Fruit fly (Drosophila melanogaster) S2 (cell line): Measurements from ENCODE around the gene caup.

Source experiments
- CG8478 ChIP-seq: fragments of >200 bp; optimal IDR thresholded peaks from 2 replicates; lab custom pipeline; 2018
- CTCF ChIP-seq, 2 experiments: fragments of >200 bp; optimal IDR thresholded peaks; 2 replicates each; lab custom pipeline; 2018

Gene caup

DNA sequence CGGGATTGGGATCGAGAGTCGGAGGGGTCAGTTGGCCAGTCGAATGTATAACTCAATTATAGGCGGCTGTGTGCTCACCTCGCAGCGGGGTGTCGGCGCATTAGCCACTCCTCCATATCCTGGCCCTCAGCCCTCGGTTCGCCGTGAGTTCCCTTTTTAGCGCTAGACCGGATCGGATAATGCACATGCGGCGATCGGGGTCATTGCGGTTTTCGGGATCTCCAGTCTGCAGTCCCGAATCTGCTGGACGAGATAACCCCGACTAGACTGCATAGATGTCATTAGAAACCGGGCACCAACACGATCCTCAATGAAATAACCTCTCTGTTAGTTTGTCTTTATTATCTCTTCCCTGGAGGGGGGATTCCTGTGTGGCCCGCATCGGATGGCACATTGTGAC is 37.9 kb downstream of the caup start:
- TF ChIP-seq CTCF (optimal IDR thresholded peaks at IDR 0.05; lab: Kevin White, UChicago), result no peak

DNA sequence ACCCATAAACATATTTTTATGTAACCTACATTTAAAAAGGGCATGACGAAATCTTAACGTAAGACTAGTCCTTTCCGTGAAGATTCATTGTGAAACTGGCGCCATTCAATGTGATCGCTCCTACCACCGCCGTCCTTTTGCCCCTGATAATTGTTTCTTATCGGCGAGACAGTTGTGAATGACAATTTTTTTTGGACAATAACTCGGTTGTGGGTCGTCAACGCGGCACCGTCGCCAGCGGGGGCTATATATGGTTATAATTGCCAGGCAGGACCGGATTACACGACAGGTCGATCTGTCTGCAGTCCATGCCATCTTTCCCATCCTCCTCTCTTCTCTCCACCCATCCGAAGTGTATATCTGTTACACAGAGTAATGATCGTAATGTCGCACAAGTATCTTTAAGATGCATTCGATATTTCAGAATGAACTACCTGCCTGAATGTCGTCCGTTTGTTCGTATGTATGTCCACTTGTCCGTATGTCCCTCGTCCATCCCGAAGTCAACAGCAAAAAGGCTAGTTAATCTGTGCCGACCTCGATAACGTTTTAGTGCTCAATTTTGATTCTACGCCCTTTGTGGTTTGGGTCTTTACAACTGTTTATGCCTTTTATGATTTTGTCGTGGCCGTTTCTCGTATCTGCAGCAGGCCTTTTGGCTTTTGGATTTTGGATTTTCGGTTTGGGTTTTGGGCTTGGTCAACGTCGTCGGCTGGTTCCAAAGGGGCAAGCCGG is 39.8 kb downstream of the caup start:
- TF ChIP-seq CTCF (optimal IDR thresholded peaks at IDR 0.05; lab: Kevin White, UChicago) (no peak), CG8478 (lab: Kevin White, UChicago) (no peak)

DNA sequence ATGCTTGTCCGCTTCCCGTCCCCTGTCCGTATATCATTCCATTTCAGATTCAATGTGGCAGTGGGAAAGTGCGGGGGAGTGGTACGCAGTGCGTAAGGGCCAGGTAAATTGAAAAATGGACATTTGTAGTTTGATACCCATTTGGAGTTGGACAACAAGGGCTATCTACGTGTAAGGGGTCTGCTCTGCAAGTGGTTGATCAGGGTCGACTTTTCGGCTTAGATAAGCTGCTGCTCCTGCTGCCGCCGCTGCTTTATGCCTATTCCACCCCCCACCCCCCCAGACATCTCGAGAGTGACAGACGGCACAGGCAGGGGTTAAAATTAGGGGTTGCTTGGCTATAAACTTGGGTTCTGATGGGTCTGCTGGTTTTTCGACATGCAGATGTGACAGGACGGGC is 42.1 kb downstream of the caup start:
- no peak for TF ChIP-seq CTCF (optimal IDR thresholded peaks at IDR 0.05; lab: Kevin White, UChicago)
- no peak for TF ChIP-seq CG8478 (lab: Kevin White, UChicago)

DNA sequence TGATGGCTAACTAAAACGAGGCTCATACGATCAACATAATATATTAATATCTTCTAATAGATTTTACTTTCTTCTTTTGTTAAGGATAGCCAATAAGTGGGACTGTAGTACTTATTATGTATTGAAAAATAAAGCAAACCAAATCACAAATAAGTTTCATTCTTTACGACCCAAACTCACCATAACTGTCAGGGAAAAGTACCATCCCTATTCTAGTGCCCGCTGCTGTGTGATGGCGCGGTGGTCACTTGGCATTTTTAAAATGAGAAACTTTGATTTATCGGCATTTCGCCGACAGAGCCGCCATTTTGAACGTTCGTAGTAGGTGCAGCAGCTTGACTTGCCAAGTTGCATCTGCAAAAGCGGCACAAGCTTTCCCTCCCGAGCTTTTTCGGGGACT is 43.2 kb downstream of the caup start:
- no peak for TF ChIP-seq CTCF (optimal IDR thresholded peaks at IDR 0.05; lab: Kevin White, UChicago)

DNA sequence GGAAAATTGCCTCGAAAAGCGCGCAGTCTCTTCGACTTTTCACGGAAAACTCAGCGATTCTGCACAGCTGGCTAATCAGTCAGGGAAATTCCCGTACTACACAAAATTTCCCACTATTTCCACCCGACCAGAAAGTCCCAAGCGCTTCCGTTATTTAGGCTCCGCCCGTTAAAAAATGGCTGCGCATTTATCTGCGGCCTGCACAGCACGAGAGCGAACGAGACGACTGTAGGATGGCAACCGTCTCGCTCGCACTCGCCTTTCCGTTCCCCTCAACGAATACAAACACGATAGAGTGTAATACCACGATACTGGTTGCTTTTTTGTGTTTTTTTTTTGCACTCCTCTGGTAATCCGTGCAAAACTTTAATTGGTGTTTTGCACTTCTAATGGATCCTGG is 43.7 kb downstream of the caup start:
- TF ChIP-seq CTCF (optimal IDR thresholded peaks at IDR 0.05; lab: Kevin White, UChicago) (peak in 1 of 2 experiments; percentile 3), CG8478 (lab: Kevin White, UChicago) (no peak)

DNA sequence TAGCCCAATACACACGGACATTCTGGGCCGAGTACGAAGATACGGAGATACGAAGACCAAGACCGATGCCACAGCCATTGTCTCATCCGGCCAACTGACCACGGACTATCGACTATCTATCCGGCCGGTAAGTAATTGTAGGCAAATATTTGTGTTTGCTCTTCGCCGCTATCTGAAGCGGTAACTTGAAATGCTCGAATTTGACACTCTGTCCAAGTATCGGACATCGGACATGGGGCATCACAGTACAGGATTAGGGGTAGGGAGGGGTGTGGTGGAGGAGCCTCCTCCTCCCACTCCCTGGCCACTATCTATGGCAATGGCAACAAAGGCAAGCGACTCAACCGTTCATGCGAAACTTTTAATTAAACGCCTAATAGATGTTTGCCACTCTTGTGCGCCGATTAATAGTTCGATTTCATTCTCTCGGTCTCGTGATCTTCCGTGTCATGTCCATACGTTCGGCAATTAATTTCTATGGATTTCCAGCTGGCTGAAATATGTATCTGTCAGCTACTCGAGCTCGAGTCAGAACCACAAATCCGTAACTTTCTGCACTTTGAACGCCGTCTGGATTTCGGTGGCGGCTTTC is 46.7 kb downstream of the caup start:
- TF ChIP-seq CTCF (optimal IDR thresholded peaks at IDR 0.05; lab: Kevin White, UChicago) (no peak), CG8478 (lab: Kevin White, UChicago) (no peak)

DNA sequence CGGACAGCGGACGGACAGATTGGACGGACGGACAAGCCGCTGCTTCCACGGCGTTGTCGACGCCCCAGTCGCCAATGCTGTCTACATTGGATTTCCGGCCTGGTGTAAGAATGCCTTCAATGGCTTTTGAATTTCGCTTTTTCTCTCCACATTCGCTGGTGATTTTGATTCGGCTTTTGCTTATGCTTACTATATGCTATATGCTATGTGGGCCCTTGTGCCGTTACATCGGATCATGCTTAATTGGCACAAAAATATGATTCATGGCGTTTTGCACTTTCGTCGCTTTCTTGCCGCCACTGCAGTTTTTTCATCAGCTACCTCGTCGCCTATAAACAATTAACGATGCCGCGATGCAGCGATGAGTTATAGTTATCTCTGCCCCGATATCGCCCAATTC is 48.5 kb downstream of the caup start:
- TF ChIP-seq CTCF (optimal IDR thresholded peaks at IDR 0.05; lab: Kevin White, UChicago), result no peak
- no peak for TF ChIP-seq CG8478 (lab: Kevin White, UChicago)

DNA sequence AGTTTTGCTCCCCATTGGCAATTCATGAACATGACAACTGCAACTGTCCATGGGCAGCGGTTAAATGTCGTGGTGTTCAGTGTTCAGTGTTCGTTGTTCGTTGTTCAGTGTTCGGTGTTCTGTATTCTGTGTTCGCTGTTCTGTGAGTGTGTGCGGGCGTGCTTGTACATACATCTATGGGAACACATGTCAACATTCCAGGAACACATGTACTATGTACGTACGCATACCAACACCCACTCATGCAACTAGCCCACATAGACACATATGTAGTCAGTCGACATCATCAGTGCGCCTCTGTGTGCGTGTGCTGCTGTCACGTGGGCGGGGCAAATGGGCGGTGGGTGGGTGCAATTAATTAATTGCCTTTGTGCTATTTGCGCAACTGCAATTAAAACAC is 58.1 kb downstream of the caup start:
- TF ChIP-seq CG8478 (lab: Kevin White, UChicago) (no peak), CTCF (optimal IDR thresholded peaks at IDR 0.05; lab: Kevin White, UChicago) (peak in 1 of 2 experiments; percentile 20)

DNA sequence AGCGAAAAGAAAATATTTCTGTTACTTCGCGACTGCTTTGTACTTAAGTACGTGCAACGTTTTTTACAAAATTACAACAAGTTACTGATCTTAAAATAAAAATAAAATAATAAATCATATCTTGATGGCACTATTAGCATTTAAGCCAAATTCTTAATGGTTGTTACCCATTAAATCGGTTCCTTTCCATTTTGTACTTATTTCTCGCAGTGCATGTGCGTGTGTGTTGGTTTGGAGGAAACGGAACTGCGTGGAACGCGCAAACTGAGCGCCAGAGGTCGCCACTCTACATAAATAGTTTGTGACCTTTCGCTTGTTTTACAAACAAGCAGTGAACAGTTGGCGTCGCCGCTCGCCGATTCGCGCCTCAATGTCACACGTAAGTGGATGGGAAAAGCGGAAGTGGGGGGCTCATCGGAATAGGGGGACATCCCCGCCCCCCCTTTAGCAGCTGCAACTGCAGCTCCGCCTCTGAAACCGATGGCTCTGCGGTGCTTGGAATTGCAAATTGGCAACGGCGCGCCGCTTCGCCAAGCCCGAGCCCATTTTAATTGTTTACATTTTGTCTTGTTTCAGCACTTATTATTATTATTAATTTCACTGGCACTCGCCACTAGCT is 58.7 kb downstream of the caup start:
- TF ChIP-seq CG8478 (lab: Kevin White, UChicago) (no peak), CTCF (optimal IDR thresholded peaks at IDR 0.05; lab: Kevin White, UChicago) (peak; percentile 84 to 85)
